Worm (Caenorhabditis elegans): ENCODE results near the gene fbxa-89.

ce11 chrIII:12235914-12236313, at the start of gene fbxa-89, which contains the start of gene grl-15:
- no peak for TF ChIP-seq mab-9 (GFP tag; IDR thresholded peaks at IDR 0.05)
- no peak for TF ChIP-seq aha-1 (tag; optimal IDR thresholded peaks at IDR 0.05)
- TF ChIP-seq xbp-1 (tag; optimal IDR thresholded peaks at IDR 0.05) = no peak
- no peak for TF ChIP-seq efl-1 (optimal IDR thresholded peaks at IDR 0.05)
- no peak for TF ChIP-seq efl-1 (GFP tag; optimal IDR thresholded peaks at IDR 0.05 in 1 of 2)
- no peak for TF ChIP-seq dpl-1 (GFP tag; optimal IDR thresholded peaks at IDR 0.05)
- TF ChIP-seq hpl-2 (GFP tag; optimal IDR thresholded peaks at IDR 0.05) = no peak
- no peak for TF ChIP-seq C04F5.9 (tag; optimal IDR thresholded peaks at IDR 0.05)
- TF ChIP-seq nhr-28 (tag; optimal IDR thresholded peaks at IDR 0.05) = no peak
- TF ChIP-seq mdl-1 (tag; optimal IDR thresholded peaks at IDR 0.05) = no peak

All from whole organism, L1 larva.